Worm (Caenorhabditis elegans) whole organism, L2 larva: Measurements from ENCODE around the gene ZK1073.1.

Source experiments
- C34F6.9 ChIP-seq: fragments of 150-350 bp; optimal IDR thresholded peaks from 2 replicates; lab custom pipeline; 2014; ENCODE audit warnings: missing biosample characterization, missing genetic modification characterization
- F13H6.1 ChIP-seq: sonication (generic microtip); optimal IDR thresholded peaks from 2 replicates; lab custom pipeline; 2016; ENCODE audit warnings: missing genetic modification characterization, missing compliant biosample characterization
- ZK546.5 ChIP-seq: sonication (generic microtip); optimal IDR thresholded peaks from 2 replicates; lab custom pipeline; 2017; ENCODE audit warnings: missing biosample characterization, missing genetic modification characterization
- alr-1 ChIP-seq: fragments of 150-350 bp; optimal IDR thresholded peaks from 2 replicates; lab custom pipeline; 2014; ENCODE audit warnings: missing biosample characterization, missing genetic modification characterization
- ama-1 ChIP-seq: fragments of 150-350 bp; optimal IDR thresholded peaks from 2 replicates; lab custom pipeline; 2018; ENCODE audit warnings: inconsistent platforms
- ceh-16 ChIP-seq: fragments of 150-350 bp; optimal IDR thresholded peaks from 2 replicates; lab custom pipeline; 2014; ENCODE audit warnings: missing biosample characterization, missing genetic modification characterization
- ceh-82 ChIP-seq: fragments of 150-350 bp; optimal IDR thresholded peaks from 2 replicates; lab custom pipeline; 2014; ENCODE audit warnings: missing biosample characterization, missing genetic modification characterization
- egl-27 ChIP-seq: sonication (generic microtip); optimal IDR thresholded peaks from 3 replicates; lab custom pipeline; 2017; ENCODE audit warnings: missing biosample characterization, missing genetic modification reagents, missing genetic modification characterization
- fos-1 ChIP-seq: fragments of 150-350 bp; optimal IDR thresholded peaks from 2 replicates; lab custom pipeline; 2014; ENCODE audit warnings: missing biosample characterization, missing genetic modification characterization
- lin-11 ChIP-seq: fragments of 150-350 bp; sonication (generic microtip); optimal IDR thresholded peaks from 2 replicates; lab custom pipeline; 2014; ENCODE audit warnings: missing biosample characterization, missing genetic modification characterization, inconsistent platforms, mixed read lengths
- lin-13 ChIP-seq: fragments of 150-350 bp; optimal IDR thresholded peaks from 2 replicates; lab custom pipeline; 2014; ENCODE audit warnings: missing biosample characterization, missing genetic modification reagents, missing genetic modification characterization
- lsy-2 ChIP-seq, 2 experiments: fragments of 150-350 bp in 1 of 2; sonication (generic microtip) in 1 of 2; optimal IDR thresholded peaks; 2 replicates each; lab custom pipeline; 2014 to 2017; ENCODE audit warnings: missing biosample characterization in 2 of 2, missing genetic modification characterization in 2 of 2
- mab-5 ChIP-seq: fragments of 150-350 bp; optimal IDR thresholded peaks from 2 replicates; lab custom pipeline; 2014; ENCODE audit warnings: missing biosample characterization, missing genetic modification characterization
- nhr-10 ChIP-seq: sonication (generic microtip); optimal IDR thresholded peaks from 2 replicates; lab custom pipeline; 2017; ENCODE audit warnings: missing biosample characterization, missing genetic modification characterization
- nhr-11 ChIP-seq: fragments of 150-350 bp; optimal IDR thresholded peaks from 2 replicates; lab custom pipeline; 2014; ENCODE audit warnings: missing biosample characterization, missing genetic modification characterization
- nhr-12 ChIP-seq: fragments of 150-350 bp; optimal IDR thresholded peaks from 2 replicates; lab custom pipeline; 2014; ENCODE audit warnings: missing biosample characterization, missing genetic modification characterization
- nhr-129 ChIP-seq: fragments of 150-350 bp; optimal IDR thresholded peaks from 2 replicates; lab custom pipeline; 2014; ENCODE audit warnings: missing biosample characterization, missing genetic modification characterization
- nhr-21 ChIP-seq: fragments of 150-350 bp; optimal IDR thresholded peaks from 2 replicates; lab custom pipeline; 2014; ENCODE audit warnings: missing biosample characterization, missing genetic modification characterization
- nhr-23 ChIP-seq: fragments of 150-350 bp; optimal IDR thresholded peaks from 2 replicates; lab custom pipeline; 2014; ENCODE audit warnings: missing biosample characterization, missing genetic modification reagents, missing genetic modification characterization
- nhr-237 ChIP-seq: fragments of 150-350 bp; optimal IDR thresholded peaks from 2 replicates; lab custom pipeline; 2014; ENCODE audit warnings: missing biosample characterization, missing genetic modification characterization
- nhr-25 ChIP-seq: fragments of 150-350 bp; sonication (generic microtip); optimal IDR thresholded peaks from 3 replicates; lab custom pipeline; 2014; ENCODE audit warnings: missing biosample characterization, missing genetic modification characterization
- nhr-6 ChIP-seq: fragments of 150-350 bp; optimal IDR thresholded peaks from 2 replicates; lab custom pipeline; 2014; ENCODE audit warnings: missing biosample characterization, missing genetic modification characterization
- nhr-77 ChIP-seq: fragments of 150-350 bp; optimal IDR thresholded peaks from 2 replicates; lab custom pipeline; 2014; ENCODE audit warnings: missing biosample characterization, missing genetic modification characterization
- peb-1 ChIP-seq: fragments of 150-350 bp; optimal IDR thresholded peaks from 2 replicates; lab custom pipeline; 2014; ENCODE audit warnings: missing biosample characterization, missing genetic modification characterization
- sma-9 ChIP-seq, 2 experiments: fragments of 150-350 bp in 1 of 2; sonication (generic microtip) in 1 of 2; optimal IDR thresholded peaks; 2 replicates each; lab custom pipeline; 2014 to 2016; ENCODE audit warnings: missing genetic modification characterization in 2 of 2, mild to moderate bottlenecking in 1 of 2, missing biosample characterization in 1 of 2, missing compliant biosample characterization in 1 of 2, missing genetic modification reagents in 1 of 2, moderate library complexity in 1 of 2
- snpc-4 ChIP-seq: fragments of 150-350 bp; optimal IDR thresholded peaks from 2 replicates; lab custom pipeline; 2014; ENCODE audit warnings: missing biosample characterization, missing genetic modification characterization
- unc-55 ChIP-seq: fragments of 150-350 bp; sonication (generic microtip); optimal IDR thresholded peaks from 3 replicates; lab custom pipeline; 2014; ENCODE audit warnings: missing biosample characterization, missing genetic modification reagents, missing genetic modification characterization
- unc-62 ChIP-seq: fragments of 150-350 bp; optimal IDR thresholded peaks from 2 replicates; lab custom pipeline; 2014; ENCODE audit warnings: missing biosample characterization, missing genetic modification reagents, missing genetic modification characterization
- ztf-1 ChIP-seq: fragments of 200-800 bp; sonication (Bioruptor generic); conservative IDR thresholded peaks from 2 replicates; pipeline ENCODE4 v1.3.6; 2022; ENCODE audit warnings: missing genetic modification characterization, missing compliant biosample characterization
- ztf-4 ChIP-seq: fragments of 150-350 bp; optimal IDR thresholded peaks from 2 replicates; lab custom pipeline; 2014; ENCODE audit warnings: missing biosample characterization, missing genetic modification characterization

Gene ZK1073.1

DNA sequence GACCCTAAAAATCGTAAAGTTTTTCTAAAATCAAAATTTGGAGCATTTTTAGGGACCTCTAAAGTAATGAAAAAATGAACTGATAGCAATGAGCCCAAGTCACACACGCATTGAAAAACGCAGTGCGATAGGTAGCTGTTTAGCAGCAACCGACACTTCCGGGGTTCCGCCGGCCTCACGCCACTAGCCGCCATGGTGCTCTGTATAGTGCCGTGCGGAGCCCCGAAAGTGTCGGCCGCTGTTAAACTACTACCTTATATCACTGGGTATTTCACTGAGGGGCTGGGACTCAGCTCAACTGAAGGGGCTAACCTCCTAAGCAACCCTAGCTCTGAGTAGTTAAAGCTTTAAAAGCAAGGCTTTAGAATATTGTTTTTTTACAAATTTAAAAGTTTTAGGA lies 29.4 kb downstream of the ZK1073.1 start:
- TF ChIP-seq snpc-4 (tag; lab: Kevin White, UChicago) (peak; percentile 22), fos-1 (tag; lab: Kevin White, UChicago) (no peak), nhr-237 (tag; lab: Kevin White, UChicago) (no peak), nhr-21 (tag; lab: Kevin White, UChicago) (no peak), nhr-23 (tag; lab: Kevin White, UChicago) (no peak)

DNA sequence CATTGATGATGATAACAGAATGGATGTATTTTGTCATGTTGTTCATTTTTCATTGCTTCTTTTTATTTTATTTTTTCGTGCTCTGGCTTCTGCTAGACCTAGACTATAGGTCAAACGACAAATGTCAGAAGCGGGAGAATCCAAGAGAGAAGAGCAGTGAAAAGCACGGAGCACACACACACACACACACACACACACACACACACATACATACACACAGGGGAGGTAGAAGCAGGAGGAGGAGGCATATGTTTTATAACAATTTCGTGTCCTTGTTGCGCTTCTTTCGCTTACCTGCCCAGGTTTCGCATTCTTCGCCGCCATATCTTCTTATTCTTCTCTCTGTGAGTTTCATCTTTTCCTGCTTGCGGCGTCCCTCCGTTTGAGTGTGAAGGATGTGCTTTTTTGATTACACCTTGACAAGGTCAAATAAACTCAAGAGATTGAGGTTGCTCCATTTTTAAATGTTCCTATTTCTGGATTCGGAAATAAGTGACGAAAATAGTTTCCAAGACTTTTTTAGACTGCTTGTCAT lies 30.5 kb downstream of the ZK1073.1 start:
- no peak for TF ChIP-seq nhr-10 (tag; lab: Kevin White, UChicago)
- TF ChIP-seq nhr-129: peak; percentile 63
- TF ChIP-seq ama-1 (lab: Kevin White, UChicago): no peak
- no peak for TF ChIP-seq C34F6.9 (tag; lab: Kevin White, UChicago)
- TF ChIP-seq snpc-4 (tag; lab: Kevin White, UChicago): no peak
- peak; percentile 39 for TF ChIP-seq sma-9 (GFP tag; optimal IDR thresholded peaks at IDR 0.05; lab: Kevin White, UChicago)
- TF ChIP-seq sma-9 (tag; optimal IDR thresholded peaks at IDR 0.05; lab: Kevin White, UChicago): no peak
- no peak for TF ChIP-seq unc-55 (GFP tag; lab: Kevin White, UChicago)
- TF ChIP-seq lsy-2 (tag; optimal IDR thresholded peaks at IDR 0.05; lab: Kevin White, UChicago): peak in 1 of 2 experiments; percentile 17
- peak; percentile 57 for TF ChIP-seq F13H6.1 (tag; lab: Kevin White, UChicago)

- TF ChIP-seq alr-1 (no peak), ztf-1 (GFP tag; lab: Robert Waterston, UW) (no peak), peb-1 (tag; lab: Kevin White, UChicago) (no peak), unc-62 (GFP tag; lab: Kevin White, UChicago) (no peak)
- TF ChIP-seq, all 48 proteins: peak for 0
Measured at ce11 chrX:16094370-16094769, 34.3 kb downstream of the ZK1073.1 start, which contains the start of gene C30F2.5. Gene C30F2.5 (plus strand): TSS chrX:16094670.

ce11 chrX:16091166-16091565 lies 37.5 kb downstream of the ZK1073.1 start:
- TF ChIP-seq nhr-23 (tag; lab: Kevin White, UChicago): no peak
- TF ChIP-seq mab-5 (tag; lab: Kevin White, UChicago): no peak
- TF ChIP-seq ceh-82 (tag; lab: Kevin White, UChicago): no peak
- peak; percentile 85 for TF ChIP-seq snpc-4 (tag; lab: Kevin White, UChicago)
- TF ChIP-seq nhr-12: no peak
- TF ChIP-seq sma-9 (GFP tag; optimal IDR thresholded peaks at IDR 0.05; lab: Kevin White, UChicago): no peak
- TF ChIP-seq sma-9 (tag; optimal IDR thresholded peaks at IDR 0.05; lab: Kevin White, UChicago): no peak
- no peak for TF ChIP-seq nhr-10 (tag; lab: Kevin White, UChicago)
- no peak for TF ChIP-seq nhr-11

ce11 chrX:16087842-16088241 lies 40.8 kb downstream of the ZK1073.1 start:
- TF ChIP-seq F13H6.1 (tag; lab: Kevin White, UChicago): peak; percentile 26
- TF ChIP-seq egl-27 (tag; lab: Kevin White, UChicago): no peak
- TF ChIP-seq nhr-25 (tag; lab: Kevin White, UChicago): no peak

- TF ChIP-seq nhr-129: peak; percentile 19
- no peak for TF ChIP-seq snpc-4 (tag; lab: Kevin White, UChicago)
- peak; percentile 44 for TF ChIP-seq F13H6.1 (tag; lab: Kevin White, UChicago)
Measured at ce11 chrX:16085094-16085493, 43.6 kb downstream of the ZK1073.1 start, which contains the start of gene C30F2.2. Gene C30F2.2 (minus strand): TSS chrX:16085215.

DNA sequence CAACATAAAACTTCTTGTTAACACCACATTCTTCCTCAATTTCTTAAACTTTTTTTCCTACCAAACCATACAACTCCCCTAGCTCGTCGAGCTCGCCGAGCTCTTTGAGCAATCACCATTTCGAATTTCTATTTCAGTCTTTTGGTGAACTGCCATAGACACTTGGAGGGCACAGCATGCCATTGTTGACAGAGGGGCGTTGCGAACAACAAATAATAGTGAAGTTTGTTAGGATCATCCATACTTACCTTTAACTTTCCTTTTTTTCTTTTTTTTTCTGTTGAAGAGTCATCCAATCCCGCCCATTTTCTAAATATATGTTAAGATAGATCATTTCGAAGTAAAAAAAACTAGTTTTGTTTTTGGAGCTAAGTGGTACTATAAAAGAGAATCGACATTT lies 46.6 kb downstream of the ZK1073.1 start, which contains the start of gene idpp-14:
Gene idpp-14, plus strand, starts transcription at position 324 of the 400 bp plus-strand sequence.
- TF ChIP-seq sma-9 (GFP tag; optimal IDR thresholded peaks at IDR 0.05; lab: Kevin White, UChicago): no peak
- TF ChIP-seq sma-9 (tag; optimal IDR thresholded peaks at IDR 0.05; lab: Kevin White, UChicago): no peak
- TF ChIP-seq F13H6.1 (tag; lab: Kevin White, UChicago): peak; percentile 67

DNA sequence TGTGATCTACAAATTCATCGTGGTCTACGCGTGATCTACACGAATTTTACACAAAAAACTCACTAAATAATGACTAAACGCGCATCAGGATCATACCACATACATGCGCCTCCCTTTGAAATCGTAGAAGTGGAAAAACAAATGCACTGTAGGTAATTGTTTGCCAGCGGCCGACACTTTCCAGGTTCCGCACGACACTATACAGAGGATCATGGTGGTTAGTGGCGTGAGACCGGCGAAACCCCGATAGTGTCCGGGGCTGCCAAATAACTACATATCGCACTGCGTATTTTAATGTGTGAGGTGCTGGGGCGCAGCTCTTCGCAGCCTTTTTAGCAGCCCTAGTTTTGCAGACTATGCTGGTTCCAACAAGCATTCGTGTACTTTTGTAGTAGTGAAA lies 50.0 kb downstream of the ZK1073.1 start:
- TF ChIP-seq snpc-4 (tag; lab: Kevin White, UChicago): no peak
- TF ChIP-seq unc-62 (GFP tag; lab: Kevin White, UChicago): no peak
- TF ChIP-seq ceh-82 (tag; lab: Kevin White, UChicago): no peak
- no peak for TF ChIP-seq lin-13
- TF ChIP-seq mab-5 (tag; lab: Kevin White, UChicago): no peak
- TF ChIP-seq nhr-6 (tag; lab: Kevin White, UChicago): no peak
- TF ChIP-seq ama-1 (lab: Kevin White, UChicago): no peak
- no peak for TF ChIP-seq ZK546.5 (tag; lab: Kevin White, UChicago)
- no peak for TF ChIP-seq nhr-10 (tag; lab: Kevin White, UChicago)
- no peak for TF ChIP-seq ceh-16 (tag; lab: Kevin White, UChicago)
- no peak for TF ChIP-seq nhr-11
- TF ChIP-seq nhr-77: no peak
- no peak for TF ChIP-seq C34F6.9 (tag; lab: Kevin White, UChicago)
- TF ChIP-seq nhr-25 (tag; lab: Kevin White, UChicago): no peak
- no peak for TF ChIP-seq ztf-4 (tag; lab: Kevin White, UChicago)
- TF ChIP-seq lin-11: no peak
- no peak for TF ChIP-seq unc-55 (GFP tag; lab: Kevin White, UChicago)
- TF ChIP-seq, all 48 proteins: peak for 0
